Worm (Caenorhabditis elegans) whole organism, L2 larva: ENCODE data around the gene sdz-32.

Source experiments
- ZK546.5 ChIP-seq: sonication (generic microtip); optimal IDR thresholded peaks from 2 replicates; lab custom pipeline; 2017; ENCODE audit warnings: missing biosample characterization, missing genetic modification characterization
- alr-1 ChIP-seq: fragments of 150-350 bp; optimal IDR thresholded peaks from 2 replicates; lab custom pipeline; 2014; ENCODE audit warnings: missing biosample characterization, missing genetic modification characterization
- blmp-1 ChIP-seq: sonication (generic microtip); optimal IDR thresholded peaks from 2 replicates; lab custom pipeline; 2017; ENCODE audit warnings: missing genetic modification characterization, mild to moderate bottlenecking, missing compliant biosample characterization, antibody characterized with exemption, moderate library complexity; ENCODE audit not compliant: insufficient read depth
- lin-11 ChIP-seq: fragments of 150-350 bp; sonication (generic microtip); optimal IDR thresholded peaks from 2 replicates; lab custom pipeline; 2014; ENCODE audit warnings: missing biosample characterization, missing genetic modification characterization, inconsistent platforms, mixed read lengths
- lin-13 ChIP-seq: fragments of 150-350 bp; optimal IDR thresholded peaks from 2 replicates; lab custom pipeline; 2014; ENCODE audit warnings: missing biosample characterization, missing genetic modification reagents, missing genetic modification characterization
- nhr-129 ChIP-seq: fragments of 150-350 bp; optimal IDR thresholded peaks from 2 replicates; lab custom pipeline; 2014; ENCODE audit warnings: missing biosample characterization, missing genetic modification characterization
- nhr-25 ChIP-seq: fragments of 150-350 bp; sonication (generic microtip); optimal IDR thresholded peaks from 3 replicates; lab custom pipeline; 2014; ENCODE audit warnings: missing biosample characterization, missing genetic modification characterization
- snpc-4 ChIP-seq: fragments of 150-350 bp; optimal IDR thresholded peaks from 2 replicates; lab custom pipeline; 2014; ENCODE audit warnings: missing biosample characterization, missing genetic modification characterization
- ztf-4 ChIP-seq: fragments of 150-350 bp; optimal IDR thresholded peaks from 2 replicates; lab custom pipeline; 2014; ENCODE audit warnings: missing biosample characterization, missing genetic modification characterization

DNA sequence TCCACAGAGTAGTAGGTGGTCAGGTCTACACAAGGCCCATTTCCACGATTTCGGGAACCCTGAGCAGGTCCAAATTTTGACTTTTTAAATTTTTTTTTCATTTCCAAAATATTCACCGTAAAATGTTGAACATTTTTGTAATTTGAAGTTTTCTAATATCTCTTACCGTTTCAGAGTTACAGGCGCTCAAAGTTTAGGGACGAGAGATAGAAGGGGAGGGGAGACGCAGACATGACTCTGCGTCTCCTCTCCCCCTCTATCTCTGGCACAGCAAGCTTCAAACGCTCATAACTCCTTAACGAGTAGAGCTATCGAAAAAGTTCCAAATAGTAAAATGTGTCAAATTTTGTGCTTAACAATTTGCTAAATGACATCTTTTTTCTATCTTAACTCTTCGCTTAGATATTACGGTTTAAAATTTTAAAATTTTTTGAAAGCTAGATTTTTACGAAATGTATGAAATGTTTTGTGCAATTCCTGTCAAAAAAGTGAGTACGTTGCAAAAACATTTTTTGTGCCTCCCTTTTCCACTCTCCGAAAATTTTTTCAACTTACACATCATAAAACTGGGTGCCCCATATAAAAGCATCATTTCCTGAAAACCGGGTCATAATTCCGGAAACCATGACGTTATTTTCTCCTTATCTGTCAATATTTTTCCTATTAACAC, 41.7 kb downstream of the sdz-32 start, which contains the start of the genes Y49F6B.14 and clec-125:
- TF ChIP-seq blmp-1 (tag; lab: Kevin White, UChicago): no peak
- TF ChIP-seq lin-11 (tag; lab: Kevin White, UChicago): no peak
- TF ChIP-seq nhr-25 (tag; lab: Kevin White, UChicago): no peak
- no peak for TF ChIP-seq alr-1 (tag; lab: Kevin White, UChicago)
- no peak for TF ChIP-seq lin-13 (GFP tag; lab: Kevin White, UChicago)
- TF ChIP-seq ztf-4 (tag; lab: Kevin White, UChicago): no peak
- no peak for TF ChIP-seq nhr-129 (tag; lab: Kevin White, UChicago)
- TF ChIP-seq ZK546.5 (tag; lab: Kevin White, UChicago): no peak
- TF ChIP-seq snpc-4: no peak
